Worm (Caenorhabditis elegans) whole organism, late embryonic: ENCODE measurements around the gene F10E9.10.
"Not testable (repeated sequence)": the region's sequence is repeated elsewhere in the genome, so short reads cannot be mapped to it uniquely, and the experiment has no call there.

Source experiments
- C08G9.2 ChIP-seq: sonication (generic microtip); optimal IDR thresholded peaks from 2 replicates; lab custom pipeline; 2016; ENCODE audit warnings: mild to moderate bottlenecking, missing genetic modification characterization, moderate library complexity, missing compliant biosample characterization
- ama-1 ChIP-seq: fragments of 150-350 bp; optimal IDR thresholded peaks from 2 replicates; lab custom pipeline; 2014
- ceh-30 ChIP-seq: fragments of 150-350 bp; optimal IDR thresholded peaks from 2 replicates; lab custom pipeline; 2014; ENCODE audit warnings: missing biosample characterization, missing genetic modification characterization
- nfya-1 ChIP-seq: sonication (generic microtip); optimal IDR thresholded peaks from 2 replicates; lab custom pipeline; 2017; ENCODE audit warnings: missing genetic modification characterization, mild to moderate bottlenecking, missing compliant biosample characterization, antibody characterized with exemption, moderate library complexity
- sox-2 ChIP-seq: fragments of 200-800 bp; sonication (Bioruptor generic); IDR thresholded peaks from 2 replicates; pipeline ENCODE4 v1.3.6; 2022; ENCODE audit warnings: missing genetic modification reagents, missing genetic modification characterization, missing compliant biosample characterization

- TF ChIP-seq nfya-1 (tag; lab: Kevin White, UChicago); ama-1; sox-2 (GFP tag; lab: Robert Waterston, UW); C08G9.2 (tag; lab: Kevin White, UChicago); ceh-30 (tag; lab: Kevin White, UChicago): not testable (repeated sequence)
Measured at ce11 chrIII:8347822-8348221, 27.7 kb upstream of the F10E9.10 start, which contains the start of gene clc-29.
